Worm (Caenorhabditis elegans) whole organism, early embryonic: Measurements from ENCODE around the gene C25F9.14.

Experiments used
- ceh-36 ChIP-seq: sonication (generic microtip); optimal IDR thresholded peaks from 2 replicates; lab custom pipeline; 2016; ENCODE audit warnings: missing genetic modification characterization, inconsistent platforms, missing compliant biosample characterization
- ets-7 ChIP-seq: sonication (generic microtip); optimal IDR thresholded peaks from 2 replicates; lab custom pipeline; 2016; ENCODE audit warnings: missing genotype, missing genetic modification characterization, missing compliant biosample characterization
- hnd-1 ChIP-seq: sonication (generic microtip); optimal IDR thresholded peaks from 2 replicates; lab custom pipeline; 2016; ENCODE audit warnings: missing genetic modification characterization, missing compliant biosample characterization

ce11 chrV:19403619-19404018 is 32.7 kb upstream of the C25F9.14 start:
- TF ChIP-seq ets-7 (tag; lab: Kevin White, UChicago), result no peak
- TF ChIP-seq ceh-36 (tag; lab: Kevin White, UChicago), result no peak
- no peak for TF ChIP-seq hnd-1 (tag; lab: Kevin White, UChicago)
